Worm (Caenorhabditis elegans) whole organism, late embryonic: ENCODE data around the gene T24E12.13.

Source experiments
- F13H6.1 ChIP-seq: sonication (generic microtip); optimal IDR thresholded peaks from 2 replicates; lab custom pipeline; 2016; ENCODE audit warnings: missing genetic modification characterization, missing compliant biosample characterization
- K02D7.2 ChIP-seq: sonication (generic microtip); optimal IDR thresholded peaks from 2 replicates; lab custom pipeline; 2017; ENCODE audit warnings: mild to moderate bottlenecking, missing genetic modification characterization, missing compliant biosample characterization
- K09A11.1 ChIP-seq: sonication (generic microtip); optimal IDR thresholded peaks from 2 replicates; lab custom pipeline; 2017; ENCODE audit warnings: antibody characterized with exemption, mild to moderate bottlenecking, missing genetic modification characterization, missing compliant biosample characterization; ENCODE audit not compliant: insufficient read depth
- T23F11.4 ChIP-seq: fragments of 200-800 bp; sonication (Bioruptor generic); optimal IDR thresholded peaks from 2 replicates; lab custom pipeline; 2018; ENCODE audit warnings: mild to moderate bottlenecking, missing genetic modification characterization, missing compliant biosample characterization
- Y22D7AL.16 ChIP-seq: sonication (generic microtip); optimal IDR thresholded peaks from 2 replicates; lab custom pipeline; 2016; ENCODE audit warnings: missing genetic modification characterization, missing compliant biosample characterization
- ama-1 ChIP-seq: fragments of 150-350 bp; optimal IDR thresholded peaks from 2 replicates; lab custom pipeline; 2014
- ceh-18 ChIP-seq: sonication (generic microtip); optimal IDR thresholded peaks from 2 replicates; lab custom pipeline; 2016; ENCODE audit warnings: missing genetic modification characterization, missing compliant biosample characterization
- ceh-19 ChIP-seq: fragments of 200-800 bp; sonication (Bioruptor generic); optimal IDR thresholded peaks from 2 replicates; lab custom pipeline; 2018; ENCODE audit warnings: mild to moderate bottlenecking, missing genetic modification characterization, missing compliant biosample characterization
- ceh-30 ChIP-seq: fragments of 150-350 bp; optimal IDR thresholded peaks from 2 replicates; lab custom pipeline; 2014; ENCODE audit warnings: missing biosample characterization, missing genetic modification characterization
- ceh-31 ChIP-seq: sonication (generic microtip); optimal IDR thresholded peaks from 2 replicates; lab custom pipeline; 2016; ENCODE audit warnings: missing genetic modification characterization, missing compliant biosample characterization
- ceh-34 ChIP-seq: sonication (generic microtip); optimal IDR thresholded peaks from 2 replicates; lab custom pipeline; 2016; ENCODE audit warnings: mild to moderate bottlenecking, missing genetic modification characterization, missing compliant biosample characterization
- ceh-45 ChIP-seq: fragments of 200-800 bp; sonication (Bioruptor generic); IDR thresholded peaks from 2 replicates; pipeline ENCODE4 v1.3.6; 2022; ENCODE audit warnings: missing genetic modification reagents, missing genetic modification characterization, missing compliant biosample characterization
- ceh-48 ChIP-seq: sonication (generic microtip); optimal IDR thresholded peaks from 2 replicates; lab custom pipeline; 2016; ENCODE audit warnings: missing genetic modification characterization, inconsistent platforms, missing compliant biosample characterization
- che-1 ChIP-seq: sonication (generic microtip); optimal IDR thresholded peaks from 2 replicates; lab custom pipeline; 2016; ENCODE audit warnings: mild to moderate bottlenecking, missing genetic modification characterization, missing compliant biosample characterization
- dve-1 ChIP-seq: sonication (generic microtip); optimal IDR thresholded peaks from 2 replicates; lab custom pipeline; 2017; ENCODE audit warnings: antibody characterized with exemption, mild to moderate bottlenecking, missing genetic modification characterization, missing compliant biosample characterization
- elt-2 ChIP-seq: sonication (generic microtip); optimal IDR thresholded peaks from 2 replicates; lab custom pipeline; 2016; ENCODE audit warnings: missing genetic modification reagents, missing genetic modification characterization, missing compliant biosample characterization
- elt-4 ChIP-seq: sonication (generic microtip); optimal IDR thresholded peaks from 2 replicates; lab custom pipeline; 2016; ENCODE audit warnings: missing genetic modification characterization, missing compliant biosample characterization
- fkh-10 ChIP-seq: fragments of 150-350 bp; optimal IDR thresholded peaks from 2 replicates; lab custom pipeline; 2014; ENCODE audit warnings: missing biosample characterization, missing genetic modification reagents, missing genetic modification characterization
- fkh-6 ChIP-seq: sonication (generic microtip); optimal IDR thresholded peaks from 2 replicates; lab custom pipeline; 2016; ENCODE audit warnings: missing genetic modification characterization, missing compliant biosample characterization
- gmeb-2 ChIP-seq: sonication (generic microtip); optimal IDR thresholded peaks from 2 replicates; lab custom pipeline; 2016; ENCODE audit warnings: missing genetic modification characterization, inconsistent platforms, missing compliant biosample characterization
- hlh-13 ChIP-seq: fragments of 200-800 bp; sonication (Bioruptor generic); optimal IDR thresholded peaks from 2 replicates; lab custom pipeline; 2018; ENCODE audit warnings: mild to moderate bottlenecking, missing genetic modification characterization, missing compliant biosample characterization
- hlh-6 ChIP-seq: sonication (generic microtip); optimal IDR thresholded peaks from 2 replicates; lab custom pipeline; 2016; ENCODE audit warnings: missing genotype, missing genetic modification characterization, missing compliant biosample characterization
- lim-6 ChIP-seq: sonication (generic microtip); optimal IDR thresholded peaks from 2 replicates; lab custom pipeline; 2016; ENCODE audit warnings: missing genetic modification characterization, missing compliant biosample characterization
- madf-2 ChIP-seq: sonication (generic microtip); optimal IDR thresholded peaks from 2 replicates; lab custom pipeline; 2017; ENCODE audit warnings: missing genetic modification characterization, missing compliant biosample characterization
- nfya-1 ChIP-seq: sonication (generic microtip); optimal IDR thresholded peaks from 2 replicates; lab custom pipeline; 2017; ENCODE audit warnings: missing genetic modification characterization, mild to moderate bottlenecking, missing compliant biosample characterization, antibody characterized with exemption, moderate library complexity
- nhr-11 ChIP-seq: fragments of 150-350 bp; optimal IDR thresholded peaks from 2 replicates; lab custom pipeline; 2014; ENCODE audit warnings: missing biosample characterization, missing genetic modification characterization
- nhr-232 ChIP-seq: sonication (generic microtip); optimal IDR thresholded peaks from 2 replicates; lab custom pipeline; 2016; ENCODE audit warnings: missing genetic modification characterization, missing compliant biosample characterization
- npax-4 ChIP-seq: sonication (generic microtip); optimal IDR thresholded peaks from 2 replicates; lab custom pipeline; 2016; ENCODE audit warnings: missing genetic modification characterization, missing compliant biosample characterization
- pag-3 ChIP-seq: sonication (generic microtip); optimal IDR thresholded peaks from 2 replicates; lab custom pipeline; 2016; ENCODE audit warnings: missing compliant biosample characterization, missing genetic modification characterization, borderline replicate concordance
- pat-9 ChIP-seq: fragments of 200-800 bp; sonication (Bioruptor generic); optimal IDR thresholded peaks from 2 replicates; lab custom pipeline; 2018; ENCODE audit warnings: mild to moderate bottlenecking, missing genetic modification characterization, moderate library complexity, missing compliant biosample characterization
- pax-1 ChIP-seq: fragments of 150-350 bp; optimal IDR thresholded peaks from 2 replicates; lab custom pipeline; 2014; ENCODE audit warnings: missing biosample characterization, missing genetic modification characterization
- pha-2 ChIP-seq: sonication (generic microtip); optimal IDR thresholded peaks from 2 replicates; lab custom pipeline; 2017; ENCODE audit warnings: mild to moderate bottlenecking, missing genetic modification characterization, missing compliant biosample characterization
- pha-4 ChIP-seq: fragments of 150-350 bp; optimal IDR thresholded peaks from 2 replicates; lab custom pipeline; 2018; ENCODE audit warnings: missing biosample characterization, missing genetic modification reagents, missing genetic modification characterization
- pqm-1 ChIP-seq: sonication (generic microtip); optimal IDR thresholded peaks from 2 replicates; lab custom pipeline; 2016; ENCODE audit warnings: missing genetic modification characterization, missing compliant biosample characterization
- ref-2 ChIP-seq: sonication (generic microtip); optimal IDR thresholded peaks from 2 replicates; lab custom pipeline; 2016; ENCODE audit warnings: missing genetic modification characterization, missing compliant biosample characterization
- rnt-1 ChIP-seq: sonication (generic microtip); optimal IDR thresholded peaks from 2 replicates; lab custom pipeline; 2016; ENCODE audit warnings: missing genetic modification characterization, missing compliant biosample characterization
- sox-2 ChIP-seq: fragments of 200-800 bp; sonication (Bioruptor generic); IDR thresholded peaks from 2 replicates; pipeline ENCODE4 v1.3.6; 2022; ENCODE audit warnings: missing genetic modification reagents, missing genetic modification characterization, missing compliant biosample characterization
- sox-4 ChIP-seq: sonication (generic microtip); optimal IDR thresholded peaks from 2 replicates; lab custom pipeline; 2017; ENCODE audit warnings: mild to moderate bottlenecking, missing genetic modification characterization, inconsistent platforms, missing compliant biosample characterization
- syd-9 ChIP-seq: sonication (generic microtip); optimal IDR thresholded peaks from 2 replicates; lab custom pipeline; 2016; ENCODE audit warnings: mild to moderate bottlenecking, missing genetic modification characterization, moderate library complexity, missing compliant biosample characterization
- tbx-2 ChIP-seq: sonication (generic microtip); optimal IDR thresholded peaks from 2 replicates; lab custom pipeline; 2016; ENCODE audit warnings: missing genetic modification characterization, missing compliant biosample characterization
- ttx-3 ChIP-seq: sonication (generic microtip); optimal IDR thresholded peaks from 2 replicates; lab custom pipeline; 2016; ENCODE audit warnings: missing genetic modification reagents, missing genetic modification characterization, missing compliant biosample characterization
- unc-3 ChIP-seq, 2 experiments: fragments of 200-800 bp in 1 of 2; sonication (Bioruptor generic) in 1 of 2; sonication (generic microtip) in 1 of 2; conservative IDR thresholded peaks in 1 of 2; optimal IDR thresholded peaks in 1 of 2; 2 replicates each; pipeline versions ENCODE4 v1.3.6 to Lab custom; 2016 to 2022; ENCODE audit warnings: missing compliant biosample characterization in 2 of 2, missing genetic modification characterization in 2 of 2, missing genetic modification reagents in 1 of 2
- unc-42 ChIP-seq: sonication (generic microtip); optimal IDR thresholded peaks from 2 replicates; lab custom pipeline; 2016; ENCODE audit warnings: missing genotype, missing genetic modification characterization, missing compliant biosample characterization
- unc-86 ChIP-seq: sonication (generic microtip); optimal IDR thresholded peaks from 2 replicates; lab custom pipeline; 2016; ENCODE audit warnings: missing genetic modification characterization, missing compliant biosample characterization

The T24E12.13 gene

DNA sequence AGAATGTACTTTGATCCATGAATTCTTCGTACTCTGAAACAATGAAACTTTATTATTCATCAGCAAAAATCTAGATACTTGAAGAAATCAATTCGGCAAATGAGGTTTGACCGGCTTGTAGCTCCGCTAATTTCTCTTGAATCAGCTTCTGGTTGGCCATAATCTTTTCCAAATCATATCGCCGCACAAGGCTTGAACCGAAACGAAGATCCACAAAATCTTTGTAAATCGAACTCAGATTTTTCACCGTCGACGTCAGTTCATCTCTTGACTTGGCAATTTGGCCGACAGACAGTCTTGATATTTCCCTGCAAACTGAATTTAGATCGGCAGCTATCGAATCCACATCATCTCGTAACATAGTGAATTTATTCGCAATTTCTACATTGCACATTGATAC, 18.3 kb downstream of the T24E12.13 start:
- no peak for TF ChIP-seq gmeb-2 (tag; lab: Kevin White, UChicago)
- TF ChIP-seq hlh-6 (tag; lab: Kevin White, UChicago): no peak
- TF ChIP-seq pag-3 (tag; lab: Kevin White, UChicago): no peak
- TF ChIP-seq pha-4 (tag; lab: Kevin White, UChicago): no peak
- TF ChIP-seq ttx-3 (tag; lab: Kevin White, UChicago): no peak
- TF ChIP-seq madf-2: no peak
- no peak for TF ChIP-seq Y22D7AL.16 (tag; lab: Kevin White, UChicago)
- no peak for TF ChIP-seq ceh-19
- TF ChIP-seq ceh-45 (GFP tag; lab: Robert Waterston, UW): no peak
- no peak for TF ChIP-seq pqm-1 (tag; lab: Kevin White, UChicago)
- no peak for TF ChIP-seq K02D7.2 (tag; lab: Kevin White, UChicago)
- no peak for TF ChIP-seq ama-1 (lab: Kevin White, UChicago)

ce11 chrII:3806964-3807363, 19.7 kb downstream of the T24E12.13 start, which contains the start of gene F54D10.4:
Gene F54D10.4 (minus strand): TSS chrII:3807064.
- TF ChIP-seq Y22D7AL.16 (tag; lab: Kevin White, UChicago): no peak
- TF ChIP-seq K02D7.2 (tag; lab: Kevin White, UChicago): no peak
- TF ChIP-seq elt-2 (tag; lab: Kevin White, UChicago): no peak
- no peak for TF ChIP-seq ref-2
- TF ChIP-seq K09A11.1 (tag; lab: Kevin White, UChicago): no peak
- TF ChIP-seq sox-2: no peak

- peak; percentile 4 for TF ChIP-seq sox-4
- TF ChIP-seq Y22D7AL.16 (tag; lab: Kevin White, UChicago): no peak
- TF ChIP-seq K09A11.1 (tag; lab: Kevin White, UChicago): peak; percentile 32
- TF ChIP-seq rnt-1: no peak
- TF ChIP-seq ceh-31 (tag; lab: Kevin White, UChicago): peak; percentile 53
- no peak for TF ChIP-seq T23F11.4
- peak; percentile 78 for TF ChIP-seq elt-2 (tag; lab: Kevin White, UChicago)
- TF ChIP-seq nhr-232: no peak
- no peak for TF ChIP-seq nhr-11 (tag; lab: Kevin White, UChicago)
- TF ChIP-seq unc-42: peak; percentile 6
- no peak for TF ChIP-seq che-1 (tag; lab: Kevin White, UChicago)
- TF ChIP-seq ttx-3 (tag; lab: Kevin White, UChicago): peak; percentile 36
- peak; percentile 74 for TF ChIP-seq tbx-2 (tag; lab: Kevin White, UChicago)
- TF ChIP-seq pax-1: peak; percentile 30
- peak; percentile 45 for TF ChIP-seq unc-86
- no peak for TF ChIP-seq dve-1 (tag; lab: Kevin White, UChicago)
- peak; percentile 32 for TF ChIP-seq ceh-18 (tag; lab: Kevin White, UChicago)
- peak; percentile 45 for TF ChIP-seq K02D7.2 (tag; lab: Kevin White, UChicago)
- TF ChIP-seq lim-6 (tag; lab: Kevin White, UChicago): no peak
- peak; percentile 70 for TF ChIP-seq nfya-1
- TF ChIP-seq F13H6.1: no peak
- no peak for TF ChIP-seq fkh-10 (GFP tag; lab: Kevin White, UChicago)
Observed at ce11 chrII:3808104-3808503, 20.9 kb downstream of the T24E12.13 start, which contains the start of gene F54D10.5. Gene F54D10.5 (minus strand): TSS chrII:3808177.

DNA sequence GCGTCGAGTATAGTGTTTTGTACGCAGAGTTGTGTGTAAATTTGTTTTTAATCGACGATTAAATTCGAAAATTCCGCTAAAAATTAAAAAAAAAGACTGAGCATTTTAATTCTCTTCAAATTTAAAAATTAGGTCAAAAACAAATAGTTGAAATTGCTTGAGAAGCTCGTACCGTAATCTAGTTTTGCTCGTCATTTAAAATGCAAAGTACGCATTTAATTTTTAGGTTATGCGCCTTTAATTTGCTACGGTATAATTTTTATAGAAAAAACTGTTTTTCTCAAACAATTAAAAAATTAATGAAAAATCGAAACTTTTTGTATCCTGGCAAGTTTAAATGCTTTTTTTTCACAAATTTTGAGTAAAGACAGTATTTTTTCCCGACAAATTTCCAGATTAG, 21.4 kb downstream of the T24E12.13 start:
- TF ChIP-seq ceh-30 (no peak), ceh-19 (no peak), pha-4 (tag; lab: Kevin White, UChicago) (no peak), npax-4 (tag; lab: Kevin White, UChicago) (no peak), unc-3 (GFP tag; conservative IDR thresholded peaks at IDR 0.05; lab: Robert Waterston, UW) (no peak), unc-3 (tag; optimal IDR thresholded peaks at IDR 0.05; lab: Kevin White, UChicago) (no peak), pha-2 (tag; lab: Kevin White, UChicago) (no peak), dve-1 (tag; lab: Kevin White, UChicago) (no peak), pat-9 (tag; lab: Kevin White, UChicago) (no peak), ceh-34 (tag; lab: Kevin White, UChicago) (no peak), fkh-6 (tag; lab: Kevin White, UChicago) (no peak), elt-4 (no peak), F13H6.1 (no peak), hlh-13 (GFP tag; lab: Kevin White, UChicago) (no peak), syd-9 (tag; lab: Kevin White, UChicago) (no peak), ceh-48 (tag; lab: Kevin White, UChicago) (no peak)
